Worm (Caenorhabditis elegans): ENCODE data around the gene Y75B8A.19.

- no peak for TF ChIP-seq ama-1 (optimal IDR thresholded peaks at IDR 0.05)
- TF ChIP-seq tra-4 (tag; optimal IDR thresholded peaks at IDR 0.05), result no peak
- TF ChIP-seq flt-1 (GFP tag; IDR thresholded peaks at IDR 0.05), result no peak
- no peak for TF ChIP-seq tbx-37 (GFP tag; conservative IDR thresholded peaks at IDR 0.05)
- TF ChIP-seq ceh-13 (GFP tag; optimal IDR thresholded peaks at IDR 0.05), result no peak
- no peak for TF ChIP-seq F13C5.2 (tag; optimal IDR thresholded peaks at IDR 0.05)
- TF ChIP-seq ets-7 (tag; optimal IDR thresholded peaks at IDR 0.05), result no peak
- TF ChIP-seq scrt-1 (GFP tag; IDR thresholded peaks at IDR 0.05), result no peak
Measured at ce11 chrIII:12278766-12279165, 52.3 kb downstream of the Y75B8A.19 start.

Data from whole organism, early embryonic.